Comparison of ENCODE assay signal across 1 fruit fly cellular context in genomic region chr3L:1548345-1548970, dm6.
TF ChIP-seq lines count a peak whose summit lies in the region.

No protein-coding gene starts in this region.

TF ChIP-seq in whole organism, embryonic, 481 proteins besides CTCF, POLR2A, EP300 and RAD21 (continued from another document and continues in another):
- TF ChIP-seq CoRest (tag; optimal IDR thresholded peaks at IDR 0.05; lab: Kevin White, UChicago) (peak; percentile 70), esg (GFP tag; conservative IDR thresholded peaks at IDR 0.05; lab: Robert Waterston, UW) (peak; percentile 30; the same call in 1 of the 2 replicates), stc (GFP tag; IDR thresholded peaks at IDR 0.05; lab: Robert Waterston, UW) (no peak), CG4617 (GFP tag; optimal IDR thresholded peaks at IDR 0.05; lab: Kevin White, UChicago; ENCODE audit: borderline replicate concordance) (no peak), Opbp (GFP tag; IDR thresholded peaks at IDR 0.05; lab: Robert Waterston, UW; ENCODE audit: partially characterized antibody) (no peak), CG31224 (GFP tag; IDR thresholded peaks at IDR 0.05; lab: Robert Waterston, UW) (0 out of 2 replicates have a peak, but pooled peaks have one; percentile 35), Lim3 (GFP tag; IDR thresholded peaks at IDR 0.05; lab: Robert Waterston, UW) (no peak), Dbx (GFP tag; IDR thresholded peaks at IDR 0.05; lab: Robert Waterston, UW) (peak; percentile 43; the same call in 1 of the 3 replicates), Lpt (GFP tag; optimal IDR thresholded peaks at IDR 0.05; lab: Kevin White, UChicago) (no peak), Dfd (GFP tag; optimal IDR thresholded peaks at IDR 0.05; lab: Kevin White, UChicago) (peak in 1 of 2 experiments; percentile 74), p53 (GFP tag; optimal IDR thresholded peaks at IDR 0.05; lab: Kevin White, UChicago) (no peak), Trl (optimal IDR thresholded peaks at IDR 0.05; lab: Kevin White, UChicago) (no peak), Trl (GFP tag; optimal IDR thresholded peaks at IDR 0.05; lab: Kevin White, UChicago) (peak; percentile 9), Xrp1 (GFP tag; IDR thresholded peaks at IDR 0.05; lab: Robert Waterston, UW) (peak; percentile 46; the same call in 1 of the 2 replicates), tll (GFP tag; optimal IDR thresholded peaks at IDR 0.05; lab: Kevin White, UChicago) (no peak), repo (GFP tag; optimal IDR thresholded peaks at IDR 0.05; lab: Kevin White, UChicago) (no peak), otp (GFP tag; IDR thresholded peaks at IDR 0.05; lab: Robert Waterston, UW) (no peak), grn (GFP tag; optimal IDR thresholded peaks at IDR 0.05; lab: Kevin White, UChicago) (peak; percentile 68), MTF-1 (GFP tag; optimal IDR thresholded peaks at IDR 0.05; lab: Kevin White, UChicago; ENCODE audit: borderline replicate concordance) (peak; percentile 21), inv (GFP tag; IDR thresholded peaks at IDR 0.05; lab: Robert Waterston, UW; ENCODE audit: partially characterized antibody) (no peak), zf30C (GFP tag; optimal IDR thresholded peaks at IDR 0.05; lab: Kevin White, UChicago) (no peak), Pdp1 (GFP tag; optimal IDR thresholded peaks at IDR 0.05; lab: Kevin White, UChicago) (peak; percentile 46 to 59), Sry-δ (GFP tag; optimal IDR thresholded peaks at IDR 0.05; lab: Kevin White, UChicago) (no peak), NC2α (GFP tag; optimal IDR thresholded peaks at IDR 0.05; lab: Kevin White, UChicago) (no peak), CG10147 (GFP tag; optimal IDR thresholded peaks at IDR 0.05; lab: Kevin White, UChicago) (peak; percentile 63), CG18599 (GFP tag; optimal IDR thresholded peaks at IDR 0.05; lab: Kevin White, UChicago) (peak; percentile 81), ERR (GFP tag; optimal IDR thresholded peaks at IDR 0.05; lab: Kevin White, UChicago) (peak; percentile 19), cwo (GFP tag; optimal IDR thresholded peaks at IDR 0.05; lab: Kevin White, UChicago) (no peak), CG11247 (GFP tag; IDR thresholded peaks at IDR 0.05; lab: Robert Waterston, UW) (peak; percentile 11; the same call in 1 of the 2 replicates), chm (GFP tag; IDR thresholded peaks at IDR 0.05; lab: Robert Waterston, UW) (no peak), mld (GFP tag; IDR thresholded peaks at IDR 0.05; lab: Robert Waterston, UW; ENCODE audit: partially characterized antibody) (no peak), zfh1 (GFP tag; IDR thresholded peaks at IDR 0.05; lab: Robert Waterston, UW) (no peak), Chrac-16 (GFP tag; optimal IDR thresholded peaks at IDR 0.05; lab: Kevin White, UChicago) (peak; percentile 53), grau (tag; optimal IDR thresholded peaks at IDR 0.05; lab: Kevin White, UChicago) (peak; percentile 95), CG5180 (GFP tag; optimal IDR thresholded peaks at IDR 0.05; lab: Kevin White, UChicago) (no peak), CG10462 (GFP tag; optimal IDR thresholded peaks at IDR 0.05; lab: Kevin White, UChicago) (no peak), onecut (GFP tag; IDR thresholded peaks at IDR 0.05; lab: Robert Waterston, UW) (no peak), Hr39 (optimal IDR thresholded peaks at IDR 0.05; lab: Kevin White, UChicago) (no peak), ems (GFP tag; optimal IDR thresholded peaks at IDR 0.05; lab: Kevin White, UChicago) (no peak), unpg (GFP tag; optimal IDR thresholded peaks at IDR 0.05; lab: Kevin White, UChicago) (peak; percentile 50), zen (tag; optimal IDR thresholded peaks at IDR 0.05; lab: Kevin White, UChicago) (peak; percentile 25), fd96Cb (tag; optimal IDR thresholded peaks at IDR 0.05; lab: Kevin White, UChicago) (peak; percentile 30), Dad (GFP tag; optimal IDR thresholded peaks at IDR 0.05; lab: Kevin White, UChicago) (peak; percentile 5), h (optimal IDR thresholded peaks at IDR 0.05; lab: Kevin White, UChicago) (no peak), CG17359 (tag; optimal IDR thresholded peaks at IDR 0.05; lab: Kevin White, UChicago) (peak; percentile 60), org-1 (GFP tag; optimal IDR thresholded peaks at IDR 0.05; lab: Kevin White, UChicago) (peak; percentile 31), D19B (GFP tag; optimal IDR thresholded peaks at IDR 0.05; lab: Kevin White, UChicago) (peak; percentile 55), Sox102F (GFP tag; optimal IDR thresholded peaks at IDR 0.05; lab: Kevin White, UChicago) (peak; percentile 56), CG18764 (GFP tag; optimal IDR thresholded peaks at IDR 0.05; lab: Kevin White, UChicago) (peak; percentile 22), CG1233 (GFP tag; optimal IDR thresholded peaks at IDR 0.05; lab: Kevin White, UChicago) (peak; percentile 66), CG3995 (GFP tag; optimal IDR thresholded peaks at IDR 0.05; lab: Kevin White, UChicago) (peak; percentile 24), Dip2 (GFP tag; IDR thresholded peaks at IDR 0.05; lab: Robert Waterston, UW) (no peak), corto (GFP tag; optimal IDR thresholded peaks at IDR 0.05; lab: Kevin White, UChicago) (peak; percentile 21), Gsc (GFP tag; IDR thresholded peaks at IDR 0.05; lab: Robert Waterston, UW) (no peak), Ssrp (tag; optimal IDR thresholded peaks at IDR 0.05; lab: Kevin White, UChicago) (peak; percentile 44), toy (GFP tag; IDR thresholded peaks at IDR 0.05; lab: Robert Waterston, UW) (no peak), schlank (tag; optimal IDR thresholded peaks at IDR 0.05; lab: Kevin White, UChicago) (no peak), trh (GFP tag; optimal IDR thresholded peaks at IDR 0.05; lab: Kevin White, UChicago) (peak; percentile 22), tap (tag; optimal IDR thresholded peaks at IDR 0.05; lab: Kevin White, UChicago) (peak; percentile 38), Bdp1 (GFP tag; optimal IDR thresholded peaks at IDR 0.05; lab: Kevin White, UChicago) (no peak), CG12942 (GFP tag; optimal IDR thresholded peaks at IDR 0.05; lab: Kevin White, UChicago) (no peak), CG6683 (GFP tag; optimal IDR thresholded peaks at IDR 0.05; lab: Kevin White, UChicago) (no peak), CG15269 (tag; optimal IDR thresholded peaks at IDR 0.05; lab: Kevin White, UChicago) (peak; percentile 83), CG13894 (tag; optimal IDR thresholded peaks at IDR 0.05; lab: Kevin White, UChicago) (peak; percentile 40), sc (optimal IDR thresholded peaks at IDR 0.05; lab: Kevin White, UChicago) (no peak), sc (GFP tag; optimal IDR thresholded peaks at IDR 0.05; lab: Kevin White, UChicago) (no peak), ind (GFP tag; optimal IDR thresholded peaks at IDR 0.05; lab: Kevin White, UChicago) (peak; percentile 62), btn (GFP tag; optimal IDR thresholded peaks at IDR 0.05; lab: Kevin White, UChicago) (no peak), crol (GFP tag; IDR thresholded peaks at IDR 0.05; lab: Robert Waterston, UW) (no peak), Dref (GFP tag; IDR thresholded peaks at IDR 0.05; lab: Robert Waterston, UW) (no peak), tx (GFP tag; optimal IDR thresholded peaks at IDR 0.05; lab: Kevin White, UChicago) (peak; percentile 41), CG4854 (GFP tag; optimal IDR thresholded peaks at IDR 0.05; lab: Kevin White, UChicago) (peak; percentile 42), CG2712 (tag; optimal IDR thresholded peaks at IDR 0.05; lab: Kevin White, UChicago) (peak; percentile 55), CG1603 (tag; optimal IDR thresholded peaks at IDR 0.05; lab: Kevin White, UChicago) (no peak), CG6654 (GFP tag; optimal IDR thresholded peaks at IDR 0.05; lab: Kevin White, UChicago) (peak; percentile 3), CG3847 (GFP tag; IDR thresholded peaks at IDR 0.05; lab: Robert Waterston, UW) (peak; percentile 20; the same call in 1 of the 2 replicates), Rx (GFP tag; IDR thresholded peaks at IDR 0.05; lab: Robert Waterston, UW) (0 out of 2 replicates have a peak, but pooled peaks have one; percentile 13), CG12744 (GFP tag; optimal IDR thresholded peaks at IDR 0.05; lab: Kevin White, UChicago) (no peak), CG4328 (GFP tag; optimal IDR thresholded peaks at IDR 0.05; lab: Kevin White, UChicago) (peak; percentile 25), nerfin-1 (tag; optimal IDR thresholded peaks at IDR 0.05; lab: Kevin White, UChicago) (no peak), HLHmδ (GFP tag; optimal IDR thresholded peaks at IDR 0.05; lab: Kevin White, UChicago) (no peak), Fer2 (tag; optimal IDR thresholded peaks at IDR 0.05; lab: Kevin White, UChicago) (peak; percentile 25), CG12659 (GFP tag; optimal IDR thresholded peaks at IDR 0.05; lab: Kevin White, UChicago) (peak; percentile 52), CG6791 (GFP tag; IDR thresholded peaks at IDR 0.05; lab: Robert Waterston, UW; ENCODE audit: partially characterized antibody) (no peak), Lhr (GFP tag; optimal IDR thresholded peaks at IDR 0.05; lab: Kevin White, UChicago) (no peak), danr (GFP tag; IDR thresholded peaks at IDR 0.05; lab: Robert Waterston, UW) (0 out of 2 replicates have a peak, but pooled peaks have one; percentile 11), Hr51 (GFP tag; optimal IDR thresholded peaks at IDR 0.05; lab: Kevin White, UChicago) (peak in 1 of 2 experiments; percentile 82), Usf (GFP tag; optimal IDR thresholded peaks at IDR 0.05; lab: Kevin White, UChicago) (peak; percentile 55), D (optimal IDR thresholded peaks at IDR 0.05; lab: Kevin White, UChicago) (no peak), D (GFP tag; optimal IDR thresholded peaks at IDR 0.05; lab: Kevin White, UChicago) (no peak), CG10565 (GFP tag; optimal IDR thresholded peaks at IDR 0.05; lab: Kevin White, UChicago) (no peak), Fer1 (GFP tag; optimal IDR thresholded peaks at IDR 0.05; lab: Kevin White, UChicago) (peak; percentile 79), ssp (GFP tag; IDR thresholded peaks at IDR 0.05; lab: Robert Waterston, UW) (0 out of 2 replicates have a peak, but pooled peaks have one; percentile 12), Atf3 (GFP tag; optimal IDR thresholded peaks at IDR 0.05; lab: Kevin White, UChicago) (no peak), disco-r (GFP tag; optimal IDR thresholded peaks at IDR 0.05; lab: Kevin White, UChicago) (no peak), CG9932 (GFP tag; IDR thresholded peaks at IDR 0.05; lab: Robert Waterston, UW) (peak; percentile 69), shn (GFP tag; optimal IDR thresholded peaks at IDR 0.05; lab: Kevin White, UChicago) (peak; percentile 64), vvl (GFP tag; IDR thresholded peaks at IDR 0.05; lab: Robert Waterston, UW) (no peak), luna (GFP tag; optimal IDR thresholded peaks at IDR 0.05; lab: Kevin White, UChicago) (no peak), CG14860 (GFP tag; IDR thresholded peaks at IDR 0.05; lab: Robert Waterston, UW; ENCODE audit: partially characterized antibody) (no peak), Hsf (GFP tag; optimal IDR thresholded peaks at IDR 0.05; lab: Kevin White, UChicago) (peak; percentile 59), E2f2 (GFP tag; IDR thresholded peaks at IDR 0.05; lab: Robert Waterston, UW) (peak; percentile 8; the same call in 1 of the 2 replicates), CG13287 (GFP tag; IDR thresholded peaks at IDR 0.05; lab: Robert Waterston, UW; ENCODE audit: partially characterized antibody) (no peak), CG10267 (tag; optimal IDR thresholded peaks at IDR 0.05; lab: Kevin White, UChicago) (peak; percentile 34), Poxn (GFP tag; IDR thresholded peaks at IDR 0.05; lab: Robert Waterston, UW) (no peak), seq (GFP tag; IDR thresholded peaks at IDR 0.05; lab: Robert Waterston, UW) (no peak; the same call in 1 of the 2 replicates), run (tag; optimal IDR thresholded peaks at IDR 0.05; lab: Kevin White, UChicago) (no peak), dimm (GFP tag; IDR thresholded peaks at IDR 0.05; lab: Robert Waterston, UW) (no peak), slou (GFP tag; optimal IDR thresholded peaks at IDR 0.05; lab: Kevin White, UChicago) (no peak), sens (GFP tag; lab: Kevin White, UChicago) (peak; percentile 77), CG4424 (GFP tag; optimal IDR thresholded peaks at IDR 0.05; lab: Kevin White, UChicago) (peak; percentile 59), CG10366 (GFP tag; IDR thresholded peaks at IDR 0.05; lab: Robert Waterston, UW) (peak; percentile 45), dysf (GFP tag; IDR thresholded peaks at IDR 0.05; lab: Robert Waterston, UW) (peak; percentile 73), dpn (GFP tag; optimal IDR thresholded peaks at IDR 0.05; lab: Kevin White, UChicago) (peak; percentile 64), CG30403 (GFP tag; optimal IDR thresholded peaks at IDR 0.05; lab: Kevin White, UChicago) (peak; percentile 80), H15 (GFP tag; IDR thresholded peaks at IDR 0.05; lab: Robert Waterston, UW) (no peak), bab2 (GFP tag; optimal IDR thresholded peaks at IDR 0.05; lab: Kevin White, UChicago) (peak; percentile 14), pita (GFP tag; optimal IDR thresholded peaks at IDR 0.05; lab: Kevin White, UChicago) (no peak), CG8089 (GFP tag; optimal IDR thresholded peaks at IDR 0.05; lab: Kevin White, UChicago) (no peak), CG30020 (tag; optimal IDR thresholded peaks at IDR 0.05; lab: Kevin White, UChicago) (no peak), CG14014 (GFP tag; IDR thresholded peaks at IDR 0.05; lab: Robert Waterston, UW) (peak; percentile 55; the same call in 1 of the 2 replicates), gem (tag; optimal IDR thresholded peaks at IDR 0.05; lab: Kevin White, UChicago) (peak; percentile 81), CG6272 (GFP tag; IDR thresholded peaks at IDR 0.05; lab: Robert Waterston, UW) (no peak), Max (GFP tag; optimal IDR thresholded peaks at IDR 0.05; lab: Kevin White, UChicago) (peak; percentile 7), CG17612 (GFP tag; IDR thresholded peaks at IDR 0.05; lab: Robert Waterston, UW) (no peak; the same call in 1 of the 2 replicates), CG11723 (GFP tag; optimal IDR thresholded peaks at IDR 0.05; lab: Kevin White, UChicago) (peak; percentile 19), ci (GFP tag; IDR thresholded peaks at IDR 0.05; lab: Robert Waterston, UW) (no peak), pros (GFP tag; optimal IDR thresholded peaks at IDR 0.05; lab: Kevin White, UChicago) (no peak), CG8944 (GFP tag; optimal IDR thresholded peaks at IDR 0.05; lab: Kevin White, UChicago) (no peak), CG32532 (GFP tag; IDR thresholded peaks at IDR 0.05; lab: Robert Waterston, UW) (peak; percentile 68), ftz-f1 (GFP tag; optimal IDR thresholded peaks at IDR 0.05; lab: Kevin White, UChicago) (no peak), CG32772 (GFP tag; IDR thresholded peaks at IDR 0.05; lab: Robert Waterston, UW) (0 out of 2 replicates have a peak, but pooled peaks have one; percentile 11), CG7357 (GFP tag; IDR thresholded peaks at IDR 0.05; lab: Robert Waterston, UW) (no peak)
